Fruit fly (Drosophila melanogaster) whole organism, embryonic: ENCODE data around the gene CG34309.

ENCODE experiments used
- Blimp-1 ChIP-seq: fragments of 200-800 bp; sonication (Bioruptor generic); optimal IDR thresholded peaks from 3 replicates; lab custom pipeline; 2018; ENCODE audit warnings: missing biosample characterization, missing genetic modification characterization, mild to moderate bottlenecking, moderate library complexity, missing genetic modification reagents
- C15 ChIP-seq: fragments of 200-800 bp; sonication (Bioruptor generic); IDR thresholded peaks from 3 replicates; pipeline ENCODE4 v1.3.6; 2022; ENCODE audit warnings: missing biosample characterization, missing genetic modification characterization
- CG10147 ChIP-seq: fragments of 200-800 bp; sonication (Bioruptor generic); optimal IDR thresholded peaks from 2 replicates; lab custom pipeline; 2019; ENCODE audit warnings: missing biosample characterization, mild to moderate bottlenecking, missing genetic modification characterization, moderate library complexity
- CG17612 ChIP-seq: fragments of 200-800 bp; sonication (Bioruptor generic); IDR thresholded peaks from 2 replicates; pipeline ENCODE4 v1.3.6; 2022; ENCODE audit warnings: missing biosample characterization, missing genetic modification characterization
- CG7357 ChIP-seq: fragments of 200-800 bp; sonication (Bioruptor generic); IDR thresholded peaks from 3 replicates; pipeline ENCODE4 v1.3.6; 2022; ENCODE audit warnings: missing biosample characterization, missing genetic modification characterization
- CG9437 ChIP-seq: fragments of 200-800 bp; sonication (Bioruptor generic); optimal IDR thresholded peaks from 2 replicates; lab custom pipeline; 2018; ENCODE audit warnings: missing biosample characterization, mild to moderate bottlenecking, missing genetic modification characterization
- E2f2 ChIP-seq: fragments of 200-800 bp; sonication (Bioruptor generic); IDR thresholded peaks from 2 replicates; pipeline ENCODE4 v1.3.6; 2022; ENCODE audit warnings: missing biosample characterization, missing genetic modification characterization
- Hey ChIP-seq: fragments of 200-800 bp; sonication (Bioruptor generic); optimal IDR thresholded peaks from 3 replicates; lab custom pipeline; 2018; ENCODE audit warnings: missing biosample characterization, mild to moderate bottlenecking, missing genetic modification characterization
- corto ChIP-seq: fragments of 200-800 bp; sonication (Bioruptor generic); optimal IDR thresholded peaks from 2 replicates; lab custom pipeline; 2016; ENCODE audit warnings: missing biosample characterization, mild to moderate bottlenecking, missing genetic modification characterization, moderate library complexity
- exex ChIP-seq: fragments of 200-800 bp; sonication (Bioruptor generic); optimal IDR thresholded peaks from 4 replicates; lab custom pipeline; 2018; ENCODE audit warnings: missing biosample characterization, mild to moderate bottlenecking, missing genetic modification characterization, moderate library complexity

DNA sequence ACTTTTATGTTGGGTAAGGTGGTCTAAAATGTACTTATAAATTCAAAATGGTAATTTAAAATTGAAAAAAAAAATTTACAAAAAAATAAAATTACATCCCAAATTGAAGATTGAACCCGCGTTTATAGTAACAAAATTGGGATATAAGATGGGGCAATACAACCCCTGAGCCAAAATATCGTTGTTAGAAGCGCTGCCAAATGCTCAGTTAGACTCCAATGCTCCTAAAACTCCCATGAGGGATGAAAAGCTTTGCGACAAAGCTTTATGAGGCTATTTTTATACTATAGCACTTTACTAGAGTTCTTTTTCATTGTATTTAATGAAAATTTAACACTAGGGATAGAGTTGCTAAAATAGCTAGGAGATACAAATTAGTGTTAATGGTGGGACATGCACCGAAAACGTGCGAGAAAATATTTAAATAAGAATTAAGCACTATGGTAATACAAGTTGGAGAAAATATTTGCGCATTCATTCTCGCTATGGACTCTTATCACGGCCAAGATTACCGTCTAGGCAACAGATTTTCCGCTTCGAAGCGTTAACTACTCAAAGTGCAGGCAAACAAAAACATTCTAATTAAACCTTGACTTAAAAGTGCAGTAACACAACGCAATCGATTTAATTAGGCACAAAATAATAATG lies 9.0 kb upstream of the CG34309 start:
- no peak for TF ChIP-seq C15 (GFP tag; lab: Robert Waterston, UW)
- no peak for TF ChIP-seq Blimp-1 (GFP tag; lab: Kevin White, UChicago)
- no peak for TF ChIP-seq CG17612
- TF ChIP-seq Hey (tag; lab: Kevin White, UChicago), result no peak
- TF ChIP-seq CG9437 (GFP tag; lab: Kevin White, UChicago), result no peak
- TF ChIP-seq corto (GFP tag; lab: Kevin White, UChicago), result no peak
- TF ChIP-seq E2f2 (GFP tag; lab: Robert Waterston, UW), result no peak
- TF ChIP-seq CG10147 (GFP tag; lab: Kevin White, UChicago), result no peak
- TF ChIP-seq CG7357, result no peak
- TF ChIP-seq exex (tag; lab: Kevin White, UChicago), result no peak
